Worm (Caenorhabditis elegans): Measurements from ENCODE around the gene nep-24.

The nep-24 gene

DNA sequence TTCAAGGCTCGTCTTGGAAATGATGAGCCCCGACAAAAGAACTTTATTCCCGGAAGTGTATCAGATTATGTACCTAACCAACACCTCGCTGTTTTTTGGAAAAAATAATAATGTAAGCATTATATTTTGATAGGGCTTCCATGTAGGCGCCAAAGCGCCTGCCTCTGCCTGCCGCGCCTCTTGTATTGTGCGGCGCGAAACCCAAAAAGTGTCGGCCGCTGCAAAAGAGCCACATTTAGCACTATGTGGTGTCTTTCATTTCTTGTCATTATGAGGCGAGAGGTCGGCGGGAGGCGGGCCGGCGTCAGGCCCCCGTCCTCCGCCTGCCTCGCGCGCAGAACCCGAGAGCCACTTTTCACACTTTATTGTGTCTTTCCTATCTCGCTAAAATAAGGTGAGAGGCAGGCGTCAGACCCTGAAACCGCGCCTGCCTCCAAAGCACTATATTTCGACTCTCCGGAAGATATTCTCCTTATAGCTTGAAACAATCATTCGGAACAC is 1.2 kb downstream of the nep-24 start:
- TF ChIP-seq flt-1 (GFP tag; IDR thresholded peaks at IDR 0.05) = no peak
- TF ChIP-seq ztf-29 (GFP tag; IDR thresholded peaks at IDR 0.05) = no peak
- no peak for TF ChIP-seq ref-1 (GFP tag; conservative IDR thresholded peaks at IDR 0.05)
- no peak for TF ChIP-seq klf-2 (GFP tag; conservative IDR thresholded peaks at IDR 0.05)
- TF ChIP-seq ztf-23 (GFP tag; IDR thresholded peaks at IDR 0.05) = no peak
- TF ChIP-seq tab-1 (GFP tag; IDR thresholded peaks at IDR 0.05) = no peak
- TF ChIP-seq T22C8.4 (GFP tag; IDR thresholded peaks at IDR 0.05) = no peak
- no peak for TF ChIP-seq med-1 (GFP tag; optimal IDR thresholded peaks at IDR 0.05; ENCODE audit: insufficient read depth)
- no peak for TF ChIP-seq cog-1 (tag; optimal IDR thresholded peaks at IDR 0.05)

ce11 chrIV:16926558-16926957 is 2.4 kb downstream of the nep-24 start:
- TF ChIP-seq cog-1 (tag; optimal IDR thresholded peaks at IDR 0.05) (no peak), med-1 (GFP tag; optimal IDR thresholded peaks at IDR 0.05; ENCODE audit: insufficient read depth) (no peak), ztf-23 (GFP tag; IDR thresholded peaks at IDR 0.05) (no peak), klf-2 (GFP tag; conservative IDR thresholded peaks at IDR 0.05) (no peak), T22C8.4 (GFP tag; IDR thresholded peaks at IDR 0.05) (no peak), tab-1 (GFP tag; IDR thresholded peaks at IDR 0.05) (no peak), ztf-29 (GFP tag; IDR thresholded peaks at IDR 0.05) (no peak), flt-1 (GFP tag; IDR thresholded peaks at IDR 0.05) (no peak), ref-1 (GFP tag; conservative IDR thresholded peaks at IDR 0.05) (no peak)

DNA sequence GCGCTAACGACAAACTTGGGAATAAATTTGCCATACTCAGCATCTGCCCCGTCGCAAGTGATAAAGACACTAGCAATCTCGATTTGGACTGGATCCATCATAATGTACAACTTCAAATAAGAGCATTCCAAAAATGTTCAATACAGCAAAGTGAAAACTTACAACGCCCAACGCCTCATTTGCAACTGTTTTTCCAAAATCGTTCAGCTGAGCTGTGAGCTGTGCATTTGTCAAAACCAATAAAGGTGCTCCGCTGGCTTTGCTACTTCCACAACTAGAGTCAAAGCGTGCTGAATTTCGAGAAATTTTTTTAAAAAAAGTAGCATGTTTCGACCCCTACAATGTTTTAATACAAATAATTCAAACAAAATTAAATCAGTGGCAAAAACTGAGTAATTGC is 6.9 kb downstream of the nep-24 start, which contains the start of gene Y116A8C.49:
Y116A8C.49 (minus strand) TSS at position 101 of the 400 bp plus-strand sequence.
- TF ChIP-seq T22C8.4 (GFP tag; IDR thresholded peaks at IDR 0.05) (no peak), med-1 (GFP tag; optimal IDR thresholded peaks at IDR 0.05; ENCODE audit: insufficient read depth) (no peak), tab-1 (GFP tag; IDR thresholded peaks at IDR 0.05) (no peak), ztf-23 (GFP tag; IDR thresholded peaks at IDR 0.05) (no peak), cog-1 (tag; optimal IDR thresholded peaks at IDR 0.05) (no peak), klf-2 (GFP tag; conservative IDR thresholded peaks at IDR 0.05) (no peak), ref-1 (GFP tag; conservative IDR thresholded peaks at IDR 0.05) (no peak), ztf-29 (GFP tag; IDR thresholded peaks at IDR 0.05) (no peak), flt-1 (GFP tag; IDR thresholded peaks at IDR 0.05) (no peak)

- no peak for TF ChIP-seq med-1 (GFP tag; optimal IDR thresholded peaks at IDR 0.05; ENCODE audit: insufficient read depth)
- TF ChIP-seq cog-1 (tag; optimal IDR thresholded peaks at IDR 0.05) = no peak
- no peak for TF ChIP-seq ztf-29 (GFP tag; IDR thresholded peaks at IDR 0.05)
- TF ChIP-seq T22C8.4 (GFP tag; IDR thresholded peaks at IDR 0.05) = no peak
- TF ChIP-seq flt-1 (GFP tag; IDR thresholded peaks at IDR 0.05) = no peak
- TF ChIP-seq ref-1 (GFP tag; conservative IDR thresholded peaks at IDR 0.05) = no peak
- TF ChIP-seq ztf-23 (GFP tag; IDR thresholded peaks at IDR 0.05) = no peak
- no peak for TF ChIP-seq klf-2 (GFP tag; conservative IDR thresholded peaks at IDR 0.05)
Measured at ce11 chrIV:16936053-16936452, 11.9 kb downstream of the nep-24 start.

DNA sequence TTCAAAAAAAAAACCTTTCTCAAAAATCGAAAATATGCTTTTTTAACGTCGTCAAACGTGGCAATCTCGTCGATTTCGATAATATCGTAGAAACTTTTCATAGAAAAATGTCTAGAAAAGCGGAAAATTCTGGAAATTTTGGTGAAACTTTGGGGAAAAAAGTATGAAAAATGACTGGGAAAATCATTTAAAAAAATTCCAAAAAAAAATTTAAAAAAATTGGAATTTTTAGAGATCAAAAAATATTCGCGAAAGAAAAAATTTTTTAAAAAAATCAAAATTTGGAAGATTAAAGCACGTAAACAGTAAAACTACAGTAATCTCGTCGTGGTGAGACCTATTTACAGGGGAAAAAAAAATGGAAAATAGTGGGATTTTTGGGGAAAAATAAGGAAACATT is 14.8 kb downstream of the nep-24 start, which contains the start of gene Y116A8C.10:
Y116A8C.10 (minus strand) TSS at position 101 of the 400 bp plus-strand sequence.
- TF ChIP-seq ref-1 (GFP tag; conservative IDR thresholded peaks at IDR 0.05) (no peak), med-1 (GFP tag; optimal IDR thresholded peaks at IDR 0.05; ENCODE audit: insufficient read depth) (no peak), flt-1 (GFP tag; IDR thresholded peaks at IDR 0.05) (no peak), ztf-29 (GFP tag; IDR thresholded peaks at IDR 0.05) (no peak), T22C8.4 (GFP tag; IDR thresholded peaks at IDR 0.05) (no peak), cog-1 (tag; optimal IDR thresholded peaks at IDR 0.05) (no peak), ztf-23 (GFP tag; IDR thresholded peaks at IDR 0.05) (no peak), klf-2 (GFP tag; conservative IDR thresholded peaks at IDR 0.05) (no peak), tab-1 (GFP tag; IDR thresholded peaks at IDR 0.05) (no peak)

DNA sequence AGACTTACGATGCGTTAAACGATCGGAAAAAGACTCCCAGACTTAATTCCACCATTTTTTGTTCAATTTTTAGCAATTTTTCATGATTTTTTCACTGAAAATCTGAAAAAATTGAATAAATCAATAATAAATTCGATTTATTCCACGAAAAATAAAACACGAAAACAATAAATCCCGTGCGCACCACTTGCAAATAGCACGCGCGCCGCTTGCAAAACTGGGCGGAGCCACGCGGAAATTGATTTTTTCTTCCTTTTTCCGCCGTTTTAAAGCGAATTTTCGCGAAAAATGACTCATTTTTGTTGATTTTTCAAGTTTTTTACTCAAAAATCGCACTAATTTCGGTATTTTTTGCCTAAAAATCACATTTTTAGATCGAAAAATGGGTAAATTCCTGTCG is 22.6 kb downstream of the nep-24 start, which contains the start of the genes Y116A8C.9 and arf-6:
Y116A8C.9 (minus strand) TSS at position 55 of the 400 bp plus-strand sequence.
arf-6 (plus strand) TSS at position 375 of the 400 bp plus-strand sequence.
- TF ChIP-seq tab-1 (GFP tag; IDR thresholded peaks at IDR 0.05) = peak; percentile 67; the same call in 1 of the 2 replicates
- TF ChIP-seq T22C8.4 (GFP tag; IDR thresholded peaks at IDR 0.05) = peak; percentile 87
- peak; percentile 76 for TF ChIP-seq ztf-23 (GFP tag; IDR thresholded peaks at IDR 0.05)
- TF ChIP-seq ref-1 (GFP tag; conservative IDR thresholded peaks at IDR 0.05) = no peak
- no peak for TF ChIP-seq ztf-29 (GFP tag; IDR thresholded peaks at IDR 0.05)
- TF ChIP-seq med-1 (GFP tag; optimal IDR thresholded peaks at IDR 0.05; ENCODE audit: insufficient read depth) = peak; percentile 84
- TF ChIP-seq cog-1 (tag; optimal IDR thresholded peaks at IDR 0.05) = peak; percentile 1
- peak; percentile 81 for TF ChIP-seq flt-1 (GFP tag; IDR thresholded peaks at IDR 0.05)
- peak; percentile 77; the same call in 1 of the 2 replicates for TF ChIP-seq klf-2 (GFP tag; conservative IDR thresholded peaks at IDR 0.05)

ce11 chrIV:16949767-16950166 is 25.6 kb downstream of the nep-24 start, which contains the start of gene rad-54.B:
rad-54.B (plus strand) TSS chrIV:16950067.
- TF ChIP-seq ztf-23 (GFP tag; IDR thresholded peaks at IDR 0.05) (no peak), med-1 (GFP tag; optimal IDR thresholded peaks at IDR 0.05; ENCODE audit: insufficient read depth) (no peak)

DNA sequence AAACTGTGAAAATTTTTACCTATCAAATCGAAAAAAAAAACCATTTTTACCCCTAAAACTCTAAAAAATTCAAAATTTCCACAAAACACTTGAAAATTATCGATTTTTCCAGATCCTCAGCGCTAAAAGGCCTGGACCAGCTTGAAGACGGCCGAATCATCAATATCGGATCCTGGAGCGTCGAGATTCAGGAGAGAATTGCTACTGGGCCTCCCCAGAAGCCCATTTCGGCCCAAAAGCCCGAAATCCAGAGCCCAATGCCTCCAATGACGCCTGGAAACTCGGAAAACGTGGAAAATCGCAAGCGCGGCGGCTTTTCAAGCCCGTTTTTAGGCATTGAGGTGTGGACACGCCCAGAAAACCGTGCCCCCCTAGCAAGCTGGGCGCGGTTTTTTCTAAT is 28.2 kb downstream of the nep-24 start:
- TF ChIP-seq T22C8.4 (GFP tag; IDR thresholded peaks at IDR 0.05) (0 out of 2 replicates have a peak, but pooled peaks have one; percentile 46), tab-1 (GFP tag; IDR thresholded peaks at IDR 0.05) (no peak)

DNA sequence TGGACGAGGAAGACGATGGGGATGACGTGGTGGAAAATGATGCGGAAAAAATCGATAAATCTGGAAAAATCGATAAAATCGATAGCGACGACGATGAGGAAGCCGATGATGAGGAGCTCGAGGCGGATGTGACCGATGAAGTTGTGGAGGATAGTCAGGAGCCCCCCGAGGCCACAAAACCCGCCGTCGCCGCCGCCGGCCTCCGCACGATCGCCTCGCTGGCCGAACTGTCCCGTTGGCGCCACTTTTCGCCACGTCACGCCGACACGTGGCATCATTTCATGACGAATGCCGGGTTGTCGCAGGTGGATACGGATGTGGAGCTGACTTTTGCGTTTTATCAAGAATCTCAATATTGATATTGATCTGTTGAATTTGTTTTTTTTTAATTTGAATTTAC is 38.3 kb downstream of the nep-24 start:
- TF ChIP-seq ref-1 (GFP tag; conservative IDR thresholded peaks at IDR 0.05) (no peak), flt-1 (GFP tag; IDR thresholded peaks at IDR 0.05) (no peak), tab-1 (GFP tag; IDR thresholded peaks at IDR 0.05) (no peak), ztf-29 (GFP tag; IDR thresholded peaks at IDR 0.05) (no peak), T22C8.4 (GFP tag; IDR thresholded peaks at IDR 0.05) (peak; percentile 48; the same call in 1 of the 2 replicates)

ce11 chrIV:16970390-16970789 is 46.2 kb downstream of the nep-24 start, which contains the start of gene rom-3:
rom-3 (minus strand) TSS chrIV:16970490.
- TF ChIP-seq ztf-23 (GFP tag; IDR thresholded peaks at IDR 0.05) (no peak), flt-1 (GFP tag; IDR thresholded peaks at IDR 0.05) (no peak), tab-1 (GFP tag; IDR thresholded peaks at IDR 0.05) (no peak), cog-1 (tag; optimal IDR thresholded peaks at IDR 0.05) (no peak), klf-2 (GFP tag; conservative IDR thresholded peaks at IDR 0.05) (no peak), ref-1 (GFP tag; conservative IDR thresholded peaks at IDR 0.05) (no peak), T22C8.4 (GFP tag; IDR thresholded peaks at IDR 0.05) (no peak), ztf-29 (GFP tag; IDR thresholded peaks at IDR 0.05) (no peak), med-1 (GFP tag; optimal IDR thresholded peaks at IDR 0.05; ENCODE audit: insufficient read depth) (no peak)

Data from whole organism, midembryonic.